Worm (Caenorhabditis elegans) whole organism, early embryonic: ENCODE results near the gene srh-68.

Experiments used
- B0310.2 ChIP-seq: sonication (generic microtip); optimal IDR thresholded peaks from 2 replicates; lab custom pipeline; 2016; ENCODE audit warnings: mild to moderate bottlenecking, missing genetic modification characterization, missing compliant biosample characterization
- ama-1 ChIP-seq: fragments of 150-350 bp; optimal IDR thresholded peaks from 2 replicates; lab custom pipeline; 2014
- ets-7 ChIP-seq: sonication (generic microtip); optimal IDR thresholded peaks from 2 replicates; lab custom pipeline; 2016; ENCODE audit warnings: missing genotype, missing genetic modification characterization, missing compliant biosample characterization
- hmg-4 ChIP-seq: fragments of 200-800 bp; sonication (Bioruptor generic); optimal IDR thresholded peaks from 2 replicates; lab custom pipeline; 2018; ENCODE audit warnings: mild to moderate bottlenecking, missing genetic modification characterization, missing compliant biosample characterization

- TF ChIP-seq ets-7 (tag; lab: Kevin White, UChicago) (no peak), ama-1 (no peak), B0310.2 (tag; lab: Kevin White, UChicago) (no peak), hmg-4 (GFP tag; lab: Kevin White, UChicago) (no peak)
Observed at ce11 chrII:12542594-12542997, 35.5 kb downstream of the srh-68 start.
